Worm (Caenorhabditis elegans): Measurements from ENCODE around the gene wapl-1.

- TF ChIP-seq skn-1 (tag; optimal IDR thresholded peaks at IDR 0.05), result no peak
- no peak for TF ChIP-seq zag-1 (tag; optimal IDR thresholded peaks at IDR 0.05)
Measured at ce11 chrIV:4411948-4412335, 33.6 kb downstream of the wapl-1 start.

Data from whole organism, L3 larva.